Worm (Caenorhabditis elegans): ENCODE measurements around the gene Y43F8A.2.

DNA sequence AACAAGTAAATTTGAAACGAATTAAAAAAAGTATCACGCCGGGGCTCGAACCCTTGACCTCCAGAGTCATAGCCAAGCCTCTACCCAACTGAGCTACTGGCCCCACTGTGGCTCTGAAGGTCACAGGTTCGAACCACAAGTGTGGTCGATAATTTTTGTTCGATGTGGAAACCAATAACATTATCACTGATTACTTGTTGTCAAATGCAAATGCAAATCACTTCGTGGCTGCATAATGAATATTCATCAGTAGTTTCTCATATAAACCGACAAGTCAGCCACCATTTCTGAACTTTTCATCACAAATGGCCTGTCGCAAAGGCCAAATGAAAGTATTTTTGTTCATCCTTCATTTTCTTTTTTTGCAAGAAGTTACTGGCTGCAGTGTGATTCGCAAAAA, 23.4 kb downstream of the Y43F8A.2 start, which contains the start of gene C25F9.8:
- no peak for TF ChIP-seq tbx-37 (GFP tag; conservative IDR thresholded peaks at IDR 0.05)
- TF ChIP-seq ama-1 (optimal IDR thresholded peaks at IDR 0.05) = no peak
